Fruit fly (Drosophila melanogaster): Measurements from ENCODE around the gene Sh.

The Sh gene

dm6 chrX:17886449-17887207 is 176.4 kb downstream of the Sh start (continued):
- TF ChIP-seq Hr51 (GFP tag; optimal IDR thresholded peaks at IDR 0.05) (peak in 1 of 2 experiments; percentile 22), CG1832 (GFP tag; optimal IDR thresholded peaks at IDR 0.05) (peak; percentile 48), Aef1 (GFP tag; IDR thresholded peaks at IDR 0.05) (peak; percentile 10; the same call in 1 of the 3 replicates), NC2α (GFP tag; optimal IDR thresholded peaks at IDR 0.05) (no peak), Sry-δ (GFP tag; optimal IDR thresholded peaks at IDR 0.05) (no peak), sens (GFP tag) (peak; percentile 55), Med (GFP tag) (peak; percentile 78), crol (GFP tag; IDR thresholded peaks at IDR 0.05) (peak; percentile 23; the same call in 1 of the 2 replicates), twi (tag; optimal IDR thresholded peaks at IDR 0.05) (peak; percentile 70), fu2 (GFP tag; optimal IDR thresholded peaks at IDR 0.05) (no peak), CG15601 (tag; optimal IDR thresholded peaks at IDR 0.05) (peak; percentile 21), corto (GFP tag; optimal IDR thresholded peaks at IDR 0.05) (peak; percentile 61), Jarid2 (GFP tag; optimal IDR thresholded peaks at IDR 0.05) (peak; percentile 23), Nf-YC (tag; optimal IDR thresholded peaks at IDR 0.05) (peak; percentile 15), CG17186 (GFP tag; optimal IDR thresholded peaks at IDR 0.05) (peak; percentile 96), CG13296 (GFP tag; optimal IDR thresholded peaks at IDR 0.05) (no peak), sqz (GFP tag; optimal IDR thresholded peaks at IDR 0.05) (peak; percentile 99), bigmax (GFP tag; optimal IDR thresholded peaks at IDR 0.05) (peak; percentile 79), z (GFP tag; IDR thresholded peaks at IDR 0.05) (no peak), Drgx (GFP tag; IDR thresholded peaks at IDR 0.05) (peak; percentile 67), CG6175 (GFP tag; IDR thresholded peaks at IDR 0.05) (peak; percentile 86), CG3163 (GFP tag; optimal IDR thresholded peaks at IDR 0.05) (peak; percentile 91), Fer1 (GFP tag; optimal IDR thresholded peaks at IDR 0.05) (peak; percentile 13), ind (GFP tag; optimal IDR thresholded peaks at IDR 0.05) (no peak), CG4360 (GFP tag; IDR thresholded peaks at IDR 0.05) (peak; percentile 99), MBD-R2 (GFP tag; IDR thresholded peaks at IDR 0.05) (peak; percentile 22; the same call in 1 of the 2 replicates), oc (tag; optimal IDR thresholded peaks at IDR 0.05) (peak; percentile 5), insv (GFP tag; optimal IDR thresholded peaks at IDR 0.05) (peak in 1 of 2 experiments; percentile 90), CG4617 (GFP tag; optimal IDR thresholded peaks at IDR 0.05; ENCODE audit: borderline replicate concordance) (peak; percentile 12), CG16815 (GFP tag; optimal IDR thresholded peaks at IDR 0.05) (no peak), trh (GFP tag; optimal IDR thresholded peaks at IDR 0.05) (no peak), gsb (GFP tag; IDR thresholded peaks at IDR 0.05) (no peak), NK7.1 (GFP tag; optimal IDR thresholded peaks at IDR 0.05) (no peak)

dm6 chrX:17886107-17886448 is 177.0 kb downstream of the Sh start:
- no peak for TF ChIP-seq CG15269 (tag; optimal IDR thresholded peaks at IDR 0.05)
- peak; percentile 29 for TF ChIP-seq cad (GFP tag; optimal IDR thresholded peaks at IDR 0.05)
- no peak for TF ChIP-seq ap (GFP tag; IDR thresholded peaks at IDR 0.05)
- TF ChIP-seq Hr3 (GFP tag; optimal IDR thresholded peaks at IDR 0.05), result no peak
- no peak for TF ChIP-seq inv (GFP tag; IDR thresholded peaks at IDR 0.05; ENCODE audit: partially characterized antibody)
- TF ChIP-seq sqz (GFP tag; optimal IDR thresholded peaks at IDR 0.05), result no peak
- TF ChIP-seq abd-A (tag; optimal IDR thresholded peaks at IDR 0.05), result no peak
- no peak for TF ChIP-seq CG4617 (GFP tag; optimal IDR thresholded peaks at IDR 0.05; ENCODE audit: borderline replicate concordance)
- no peak for TF ChIP-seq CG4730 (GFP tag; IDR thresholded peaks at IDR 0.05)
- peak; percentile 98 for TF ChIP-seq CG17186 (GFP tag; optimal IDR thresholded peaks at IDR 0.05)
- TF ChIP-seq bigmax (GFP tag; optimal IDR thresholded peaks at IDR 0.05), result peak; percentile 95
- no peak for TF ChIP-seq HmgZ (tag; optimal IDR thresholded peaks at IDR 0.05)
- TF ChIP-seq CG4404 (GFP tag; IDR thresholded peaks at IDR 0.05), result no peak
- TF ChIP-seq sens-2 (GFP tag; IDR thresholded peaks at IDR 0.05), result no peak
- TF ChIP-seq CG14860 (GFP tag; IDR thresholded peaks at IDR 0.05; ENCODE audit: partially characterized antibody), result no peak
- peak; percentile 78 to 96 for TF ChIP-seq insv (GFP tag; optimal IDR thresholded peaks at IDR 0.05)
- TF ChIP-seq Elba2 (GFP tag; optimal IDR thresholded peaks at IDR 0.05), result peak; percentile 48
- TF ChIP-seq Antp (GFP tag; optimal IDR thresholded peaks at IDR 0.05), result no peak
- no peak for TF ChIP-seq CG31388 (GFP tag; optimal IDR thresholded peaks at IDR 0.05)
- no peak for TF ChIP-seq CG32532 (GFP tag; IDR thresholded peaks at IDR 0.05)
- TF ChIP-seq eve (GFP tag; optimal IDR thresholded peaks at IDR 0.05), result peak in 1 of 2 experiments; percentile 70
- TF ChIP-seq Hand (GFP tag; optimal IDR thresholded peaks at IDR 0.05), result no peak

Data from whole organism, embryonic.